Worm (Caenorhabditis elegans) whole organism, L4 larva: Measurements from ENCODE around the gene F20A1.6.
"Not testable (repeated sequence)": the region's sequence is repeated elsewhere in the genome, so short reads cannot be mapped to it uniquely, and the experiment has no call there.

Experiments used
- F49E8.2 ChIP-seq: sonication (generic microtip); optimal IDR thresholded peaks from 2 replicates; lab custom pipeline; 2016; ENCODE audit warnings: missing compliant biosample characterization, mild to moderate bottlenecking, missing genetic modification characterization, borderline replicate concordance
- Y5F2A.4 ChIP-seq: fragments of 200-800 bp; sonication (Bioruptor generic); optimal IDR thresholded peaks from 2 replicates; lab custom pipeline; 2018; ENCODE audit warnings: mild to moderate bottlenecking, missing genetic modification characterization, missing compliant biosample characterization
- attf-4 ChIP-seq: sonication (generic microtip); optimal IDR thresholded peaks from 3 replicates; lab custom pipeline; 2017; ENCODE audit warnings: missing biosample characterization, missing genetic modification characterization
- ceh-32 ChIP-seq: sonication (generic microtip); optimal IDR thresholded peaks from 2 replicates; lab custom pipeline; 2016; ENCODE audit warnings: mild to moderate bottlenecking, missing genetic modification characterization, missing compliant biosample characterization; ENCODE audit not compliant: poor library complexity
- ceh-44 ChIP-seq: fragments of 200-800 bp; sonication (Bioruptor generic); IDR thresholded peaks from 2 replicates; pipeline ENCODE4 v1.3.6; 2022; ENCODE audit warnings: missing genetic modification reagents, missing genetic modification characterization, missing compliant biosample characterization
- ces-1 ChIP-seq: fragments of 150-350 bp; sonication (generic microtip); optimal IDR thresholded peaks from 4 replicates; lab custom pipeline; 2014; ENCODE audit warnings: missing biosample characterization, missing genetic modification reagents, missing genetic modification characterization
- duxl-1 ChIP-seq: sonication (generic microtip); optimal IDR thresholded peaks from 2 replicates; lab custom pipeline; 2016; ENCODE audit warnings: mild to moderate bottlenecking, missing genetic modification characterization, moderate library complexity, missing compliant biosample characterization; ENCODE audit not compliant: poor library complexity
- madf-9 ChIP-seq: fragments of 200-800 bp; sonication (Bioruptor generic); conservative IDR thresholded peaks from 2 replicates; pipeline ENCODE4 v1.3.6; 2022; ENCODE audit warnings: missing genetic modification reagents, missing genetic modification characterization, missing compliant biosample characterization
- nhr-10 ChIP-seq: fragments of 150-350 bp; optimal IDR thresholded peaks from 2 replicates; lab custom pipeline; 2014; ENCODE audit warnings: missing biosample characterization, missing genetic modification characterization
- nhr-237 ChIP-seq: sonication (generic microtip); optimal IDR thresholded peaks from 2 replicates; lab custom pipeline; 2017; ENCODE audit warnings: missing biosample characterization, missing genetic modification characterization
- zag-1 ChIP-seq: fragments of 150-350 bp; optimal IDR thresholded peaks from 2 replicates; lab custom pipeline; 2014; ENCODE audit warnings: missing biosample characterization, missing genetic modification characterization

DNA sequence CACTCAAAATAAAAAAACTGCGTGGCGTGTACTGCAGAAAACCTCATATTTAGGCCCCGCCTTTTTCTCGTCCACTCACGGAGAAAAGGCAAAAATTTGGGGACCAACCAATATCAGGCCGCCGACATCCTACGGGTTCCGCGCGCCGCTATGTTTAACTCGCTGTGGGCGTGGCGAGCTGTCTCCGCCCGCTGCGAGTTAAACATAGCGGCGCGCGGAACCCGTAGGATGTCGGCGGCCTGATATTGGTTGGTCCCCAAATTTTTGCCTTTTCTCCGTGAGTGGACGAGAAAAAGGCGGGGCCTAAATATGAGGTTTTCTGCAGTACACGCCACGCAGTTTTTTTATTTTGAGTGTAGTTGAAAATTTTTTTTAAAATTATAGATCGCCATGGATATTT, 35.8 kb upstream of the F20A1.6 start, which contains the start of gene tmem-258:
- TF ChIP-seq duxl-1 (tag; lab: Kevin White, UChicago); nhr-10 (tag; lab: Kevin White, UChicago); ceh-44; F49E8.2 (tag; lab: Kevin White, UChicago); ces-1 (GFP tag; lab: Kevin White, UChicago); attf-4; zag-1 (tag; lab: Kevin White, UChicago); nhr-237 (tag; lab: Kevin White, UChicago); madf-9 (GFP tag; lab: Robert Waterston, UW); ceh-32 (tag; lab: Kevin White, UChicago); Y5F2A.4 (GFP tag; lab: Kevin White, UChicago): not testable (repeated sequence)
